Fruit fly (Drosophila melanogaster): ENCODE results near the gene CG5846.

- TF ChIP-seq usp (GFP tag; optimal IDR thresholded peaks at IDR 0.05) (no peak), pan (optimal IDR thresholded peaks at IDR 0.05) (no peak), psq (optimal IDR thresholded peaks at IDR 0.05) (no peak), Dll (optimal IDR thresholded peaks at IDR 0.05) (no peak)
These were observed 35.6 kb downstream of the CG5846 start, which contains the start of gene CG4592 for dm6 chr2L:9921401-9921800.

Data from whole organism.